Fruit fly (Drosophila melanogaster): ENCODE measurements around the gene Ldaf1.
A peak's percentile ranks its signal among the peaks of the same experiment; 100 is the strongest.

The Ldaf1 gene

DNA sequence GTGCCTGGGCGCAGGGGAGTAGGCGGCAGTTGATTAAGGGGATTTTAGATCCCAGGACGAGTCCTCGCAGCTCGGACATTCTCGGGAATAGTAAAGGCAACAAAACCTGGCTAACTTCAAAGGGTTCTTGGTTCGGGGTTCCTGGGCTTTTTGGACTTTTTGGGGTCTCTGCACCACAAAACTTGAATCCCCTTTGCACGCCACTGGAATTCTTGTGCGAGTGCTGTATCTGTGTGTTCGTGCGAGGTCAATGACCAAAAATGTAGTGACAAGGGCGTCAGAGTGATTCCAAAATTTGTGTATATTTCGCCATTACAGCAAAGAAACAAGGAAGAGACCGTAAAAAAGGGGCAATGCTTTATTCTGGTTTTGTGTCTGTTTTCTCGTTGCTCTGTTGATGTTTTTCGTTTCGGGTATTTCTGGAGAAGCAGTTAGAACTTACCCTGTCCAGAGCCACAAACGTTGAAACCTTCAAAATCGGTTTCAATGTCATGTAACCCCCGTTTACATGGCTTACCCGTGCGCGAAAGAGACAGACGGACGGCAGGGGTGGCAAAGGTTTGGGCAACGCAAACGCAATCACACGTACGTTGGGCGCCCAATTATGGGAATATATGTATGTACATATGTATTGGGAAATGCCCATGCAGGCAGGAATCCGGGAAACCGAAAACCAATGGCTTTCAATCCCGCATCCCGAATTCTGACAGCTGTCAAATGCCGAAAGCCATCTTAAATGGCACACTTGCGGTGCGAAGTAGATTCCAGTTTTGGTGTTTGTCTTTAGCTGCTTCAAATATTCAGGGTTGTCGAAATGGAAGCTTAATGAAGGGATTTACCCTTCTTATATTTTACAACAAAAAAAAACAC, 42.8 kb upstream of the Ldaf1 start (continued):
- no peak for TF ChIP-seq fd59A (GFP tag; optimal IDR thresholded peaks at IDR 0.05)
- peak; percentile 47 for TF ChIP-seq Blimp-1 (GFP tag; optimal IDR thresholded peaks at IDR 0.05)
- peak; percentile 70 for TF ChIP-seq Eip78C (GFP tag)
- peak; percentile 55 for TF ChIP-seq Eip75B (GFP tag; optimal IDR thresholded peaks at IDR 0.05)
- TF ChIP-seq Sox14 (GFP tag; optimal IDR thresholded peaks at IDR 0.05) = peak; percentile 57
- peak; percentile 80 for TF ChIP-seq Smox (GFP tag; optimal IDR thresholded peaks at IDR 0.05)
- TF ChIP-seq CG6854 (GFP tag; optimal IDR thresholded peaks at IDR 0.05) = peak; percentile 76
- TF ChIP-seq CG8632 (GFP tag; optimal IDR thresholded peaks at IDR 0.05) = peak; percentile 4
- TF ChIP-seq CG34406 (GFP tag; optimal IDR thresholded peaks at IDR 0.05) = peak; percentile 58
- peak; percentile 51; the same call in 2 of the 3 replicates for TF ChIP-seq CG6163 (GFP tag; IDR thresholded peaks at IDR 0.05)
- peak; percentile 56 for TF ChIP-seq CG10631 (GFP tag; optimal IDR thresholded peaks at IDR 0.05)
- peak; percentile 87 for TF ChIP-seq topi (GFP tag; optimal IDR thresholded peaks at IDR 0.05)
- TF ChIP-seq CG11762 (GFP tag; optimal IDR thresholded peaks at IDR 0.05; ENCODE audit: insufficient read depth) = no peak
- TF ChIP-seq cyc (GFP tag; optimal IDR thresholded peaks at IDR 0.05) = peak; percentile 86

DNA sequence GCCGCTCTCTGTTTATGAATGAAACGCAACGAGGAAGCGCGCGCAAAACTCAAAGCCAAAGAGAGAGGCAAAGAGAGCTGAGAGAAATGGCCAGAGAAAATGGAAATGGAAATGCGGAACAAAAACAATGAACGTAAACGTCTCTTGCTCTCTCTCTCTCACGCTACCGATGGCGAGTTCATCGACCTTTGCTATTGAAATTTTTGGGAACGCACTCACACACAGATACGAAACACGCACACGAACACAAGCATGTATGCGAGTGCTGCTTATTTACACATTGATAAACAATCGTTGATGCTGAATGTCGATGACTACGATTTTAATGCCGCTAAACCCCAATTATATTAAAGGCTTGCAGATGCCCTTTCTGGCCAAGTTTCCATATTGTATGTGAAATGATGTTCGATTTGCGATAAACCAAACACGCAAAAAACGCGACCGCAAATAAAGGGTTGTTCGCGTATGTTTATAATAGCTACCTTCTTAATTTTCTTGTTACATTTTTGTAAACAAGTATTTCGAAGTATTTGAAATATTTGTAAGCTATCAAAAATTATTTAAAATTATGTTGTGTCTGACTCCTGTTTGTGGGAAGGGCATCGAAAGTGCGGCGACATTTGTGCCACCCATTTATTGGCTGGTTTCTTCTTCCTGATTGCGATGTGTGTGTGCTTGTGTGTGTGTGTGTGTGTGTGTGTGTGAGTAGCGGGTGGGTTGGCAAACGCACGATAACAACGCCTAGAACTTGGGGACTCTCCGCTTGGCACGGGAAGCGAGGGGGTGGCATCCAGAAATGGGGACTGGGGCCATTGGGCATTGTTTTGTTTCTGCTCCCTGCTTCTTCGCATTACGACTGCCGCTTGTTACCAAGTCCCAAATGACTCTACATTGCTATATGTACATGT, 41.9 kb upstream of the Ldaf1 start:
- TF ChIP-seq svp (GFP tag) (peak; percentile 87), fd85E (GFP tag; optimal IDR thresholded peaks at IDR 0.05) (no peak), Ets96B (tag; optimal IDR thresholded peaks at IDR 0.05) (peak; percentile 43), CG15336 (GFP tag; IDR thresholded peaks at IDR 0.05) (no peak), fd59A (GFP tag; optimal IDR thresholded peaks at IDR 0.05) (peak; percentile 32), dsx (GFP tag; optimal IDR thresholded peaks at IDR 0.05; ENCODE audit: poor library complexity, severe bottlenecking) (peak; percentile 22), salr (GFP tag; optimal IDR thresholded peaks at IDR 0.05) (peak in 1 of 2 experiments; percentile 30), CG6854 (GFP tag; optimal IDR thresholded peaks at IDR 0.05) (peak; percentile 46), Eip75B (GFP tag; optimal IDR thresholded peaks at IDR 0.05) (peak; percentile 73), topi (GFP tag; optimal IDR thresholded peaks at IDR 0.05) (peak; percentile 84), CG3919 (GFP tag; optimal IDR thresholded peaks at IDR 0.05) (peak; percentile 39), Smox (GFP tag; optimal IDR thresholded peaks at IDR 0.05) (peak; percentile 75), Hr38 (GFP tag; optimal IDR thresholded peaks at IDR 0.05) (no peak), spab (GFP tag; optimal IDR thresholded peaks at IDR 0.05) (peak; percentile 34), Gug (GFP tag; IDR thresholded peaks at IDR 0.05) (0 out of 2 replicates have a peak, but pooled peaks have one; percentile 8), ss (GFP tag; optimal IDR thresholded peaks at IDR 0.05) (peak; percentile 37 to 69), CG11902 (GFP tag; optimal IDR thresholded peaks at IDR 0.05) (peak; percentile 46), CG6808 (GFP tag; optimal IDR thresholded peaks at IDR 0.05) (peak; percentile 32), CG10669 (GFP tag; optimal IDR thresholded peaks at IDR 0.05) (peak; percentile 67), CG8319 (GFP tag; optimal IDR thresholded peaks at IDR 0.05) (peak; percentile 23), Eip93F (GFP tag; optimal IDR thresholded peaks at IDR 0.05) (peak; percentile 41), CG1621 (tag; optimal IDR thresholded peaks at IDR 0.05) (peak; percentile 10), net (GFP tag; optimal IDR thresholded peaks at IDR 0.05) (no peak), cyc (GFP tag; optimal IDR thresholded peaks at IDR 0.05) (peak; percentile 50), CG7368 (GFP tag; optimal IDR thresholded peaks at IDR 0.05) (no peak), Hr4 (GFP tag; optimal IDR thresholded peaks at IDR 0.05) (peak; percentile 55), CG34406 (GFP tag; optimal IDR thresholded peaks at IDR 0.05) (peak; percentile 71), Met (GFP tag; optimal IDR thresholded peaks at IDR 0.05) (peak; percentile 83), Blimp-1 (GFP tag; optimal IDR thresholded peaks at IDR 0.05) (peak; percentile 61), CG32006 (GFP tag; optimal IDR thresholded peaks at IDR 0.05) (peak; percentile 69), CG10631 (GFP tag; optimal IDR thresholded peaks at IDR 0.05) (peak; percentile 39), Sox15 (GFP tag; optimal IDR thresholded peaks at IDR 0.05) (peak; percentile 64), Sox102F (GFP tag; optimal IDR thresholded peaks at IDR 0.05) (peak; percentile 84), lz (GFP tag; optimal IDR thresholded peaks at IDR 0.05) (peak; percentile 78), Eip78C (GFP tag) (peak; percentile 91), Hr39 (GFP tag; optimal IDR thresholded peaks at IDR 0.05) (peak; percentile 78), achi (GFP tag; optimal IDR thresholded peaks at IDR 0.05) (peak; percentile 55), CG3032 (tag; optimal IDR thresholded peaks at IDR 0.05) (peak; percentile 50), esn (GFP tag; optimal IDR thresholded peaks at IDR 0.05) (peak; percentile 79), CG31627 (GFP tag; optimal IDR thresholded peaks at IDR 0.05) (peak; percentile 81)
